Fruit fly (Drosophila melanogaster) whole organism, embryonic: Measurements from ENCODE around the gene Cad99C.

Source experiments
- B-H2 ChIP-seq: fragments of 200-800 bp; sonication (Bioruptor generic); optimal IDR thresholded peaks from 2 replicates; lab custom pipeline; 2018; ENCODE audit warnings: missing biosample characterization, mild to moderate bottlenecking, missing genetic modification characterization
- Bdp1 ChIP-seq: fragments of 200-800 bp; sonication (Bioruptor generic); optimal IDR thresholded peaks from 3 replicates; lab custom pipeline; 2016; ENCODE audit warnings: missing biosample characterization, missing genetic modification characterization
- Bgb ChIP-seq: fragments of 200-800 bp; sonication (Bioruptor generic); IDR thresholded peaks from 2 replicates; pipeline ENCODE4 v1.3.6; 2022; ENCODE audit warnings: missing biosample characterization, missing genetic modification characterization; ENCODE audit not compliant: partially characterized antibody
- CG10543 ChIP-seq: fragments of 200-800 bp; sonication (Bioruptor generic); optimal IDR thresholded peaks from 3 replicates; lab custom pipeline; 2017; ENCODE audit warnings: missing biosample characterization, mild to moderate bottlenecking, missing genetic modification characterization, moderate library complexity
- CG10959 ChIP-seq: fragments of 200-800 bp; sonication (Bioruptor generic); IDR thresholded peaks from 2 replicates; pipeline ENCODE4 v1.3.6; 2022; ENCODE audit warnings: missing biosample characterization, missing genetic modification characterization
- CG11504 ChIP-seq: fragments of 200-800 bp; sonication (Bioruptor generic); optimal IDR thresholded peaks from 3 replicates; lab custom pipeline; 2019; ENCODE audit warnings: missing biosample characterization, mild to moderate bottlenecking, missing genetic modification characterization, moderate library complexity
- CG13287 ChIP-seq: fragments of 200-800 bp; sonication (Bioruptor generic); IDR thresholded peaks from 2 replicates; pipeline ENCODE4 v1.3.6; 2022; ENCODE audit warnings: missing biosample characterization, missing genetic modification characterization; ENCODE audit not compliant: partially characterized antibody
- CG13775 ChIP-seq: fragments of 200-800 bp; sonication (Bioruptor generic); optimal IDR thresholded peaks from 3 replicates; lab custom pipeline; 2017; ENCODE audit warnings: missing biosample characterization, mild to moderate bottlenecking, missing genetic modification characterization
- CG14050 ChIP-seq: fragments of 200-800 bp; sonication (Bioruptor generic); IDR thresholded peaks from 3 replicates; pipeline ENCODE4 v1.3.6; 2022; ENCODE audit warnings: missing biosample characterization, missing genetic modification characterization
- CG1647 ChIP-seq: fragments of 200-800 bp; sonication (Bioruptor generic); optimal IDR thresholded peaks from 3 replicates; lab custom pipeline; 2016; ENCODE audit warnings: missing biosample characterization, missing genetic modification characterization
- CG17829 ChIP-seq: fragments of 200-800 bp; optimal IDR thresholded peaks from 2 replicates; lab custom pipeline; 2019; ENCODE audit warnings: missing biosample characterization, mild to moderate bottlenecking, missing genetic modification characterization, moderate library complexity
- CG2120 ChIP-seq: fragments of 200-800 bp; sonication (Bioruptor generic); optimal IDR thresholded peaks from 3 replicates; lab custom pipeline; 2016; ENCODE audit warnings: missing biosample characterization, missing genetic modification characterization
- CG3726 ChIP-seq: fragments of 200-800 bp; sonication (Bioruptor generic); IDR thresholded peaks from 3 replicates; pipeline ENCODE4, ENCODE4 v1.3.6; 2022; ENCODE audit warnings: missing biosample characterization, missing genetic modification characterization
- CG3847 ChIP-seq: fragments of 200-800 bp; sonication (Bioruptor generic); IDR thresholded peaks from 2 replicates; pipeline ENCODE4 v1.3.6; 2022; ENCODE audit warnings: missing biosample characterization, missing genetic modification characterization
- CG4404 ChIP-seq: fragments of 200-800 bp; sonication (Bioruptor generic); IDR thresholded peaks from 2 replicates; pipeline ENCODE4 v1.3.6; 2022; ENCODE audit warnings: missing biosample characterization, missing genetic modification characterization
- CG6654 ChIP-seq: fragments of 200-800 bp; sonication (Bioruptor generic); optimal IDR thresholded peaks from 2 replicates; lab custom pipeline; 2017; ENCODE audit warnings: missing biosample characterization, mild to moderate bottlenecking, missing genetic modification characterization
- CG7745 ChIP-seq: fragments of 200-800 bp; sonication (Bioruptor generic); optimal IDR thresholded peaks from 2 replicates; lab custom pipeline; 2018; ENCODE audit warnings: missing biosample characterization, mild to moderate bottlenecking, missing genetic modification characterization, moderate library complexity
- CG8290 ChIP-seq, 3 experiments: fragments of 200-800 bp; sonication (Bioruptor generic); optimal IDR thresholded peaks; 2 replicates each; lab custom pipeline; 2016 to 2019; ENCODE audit warnings: missing biosample characterization in 3 of 3, missing genetic modification characterization in 3 of 3, mild to moderate bottlenecking in 2 of 3, moderate library complexity in 1 of 3
- CG9609 ChIP-seq: fragments of 200-800 bp; sonication (Bioruptor generic); optimal IDR thresholded peaks from 3 replicates; lab custom pipeline; 2016; ENCODE audit warnings: missing biosample characterization, missing genetic modification characterization
- CG9817 ChIP-seq: fragments of 200-800 bp; sonication (Bioruptor generic); optimal IDR thresholded peaks from 2 replicates; lab custom pipeline; 2018; ENCODE audit warnings: missing biosample characterization, mild to moderate bottlenecking, missing genetic modification characterization, moderate library complexity
- CHES-1-like ChIP-seq: fragments of 200-800 bp; sonication (Bioruptor generic); optimal IDR thresholded peaks from 2 replicates; lab custom pipeline; 2016; ENCODE audit warnings: missing biosample characterization, missing genetic modification characterization
- Deaf1 ChIP-seq: fragments of 200-800 bp; optimal IDR thresholded peaks from 3 replicates; lab custom pipeline; 2019; ENCODE audit warnings: missing biosample characterization, mild to moderate bottlenecking, missing genetic modification characterization, moderate library complexity
- Doc3 ChIP-seq: fragments of 200-800 bp; sonication (Bioruptor generic); IDR thresholded peaks from 3 replicates; pipeline ENCODE4 v1.3.6; 2022; ENCODE audit warnings: missing biosample characterization, missing genetic modification characterization; ENCODE audit not compliant: partially characterized antibody
- Fer2 ChIP-seq: fragments of 200-800 bp; sonication (Bioruptor generic); optimal IDR thresholded peaks from 2 replicates; lab custom pipeline; 2018; ENCODE audit warnings: missing biosample characterization, mild to moderate bottlenecking, missing genetic modification characterization, moderate library complexity
- HLH54F ChIP-seq: fragments of 200-800 bp; sonication (Bioruptor generic); optimal IDR thresholded peaks from 3 replicates; lab custom pipeline; 2016; ENCODE audit warnings: missing biosample characterization, missing genetic modification characterization
- Hand ChIP-seq: fragments of 200-800 bp; sonication (Bioruptor generic); optimal IDR thresholded peaks from 2 replicates; lab custom pipeline; 2017; ENCODE audit warnings: mild to moderate bottlenecking, missing biosample characterization, missing genetic modification reagents, missing genetic modification characterization
- MESR4 ChIP-seq: fragments of 200-800 bp; sonication (Bioruptor generic); optimal IDR thresholded peaks from 2 replicates; lab custom pipeline; 2018; ENCODE audit warnings: missing biosample characterization, mild to moderate bottlenecking, missing genetic modification characterization, moderate library complexity
- Sry-δ ChIP-seq: fragments of 200-800 bp; sonication (Bioruptor generic); optimal IDR thresholded peaks from 2 replicates; lab custom pipeline; 2016; ENCODE audit warnings: missing biosample characterization, missing genetic modification characterization
- Ssrp ChIP-seq: fragments of 200-800 bp; sonication (Bioruptor generic); optimal IDR thresholded peaks from 2 replicates; lab custom pipeline; 2018; ENCODE audit warnings: missing biosample characterization, mild to moderate bottlenecking, missing genetic modification characterization, moderate library complexity
- al ChIP-seq: fragments of 200-800 bp; sonication (Bioruptor generic); IDR thresholded peaks from 2 replicates; pipeline ENCODE4 v1.3.6; 2022; ENCODE audit warnings: missing biosample characterization, missing genetic modification characterization
- bbx ChIP-seq: fragments of 200-800 bp; sonication (Bioruptor generic); IDR thresholded peaks from 2 replicates; pipeline ENCODE4 v1.3.6; 2022; ENCODE audit warnings: missing biosample characterization, missing genetic modification characterization; ENCODE audit not compliant: partially characterized antibody
- bigmax ChIP-seq: fragments of 200-800 bp; sonication (Bioruptor generic); optimal IDR thresholded peaks from 2 replicates; lab custom pipeline; 2018; ENCODE audit warnings: missing biosample characterization, mild to moderate bottlenecking, missing genetic modification characterization
- caup ChIP-seq: fragments of 200-800 bp; sonication (Bioruptor generic); optimal IDR thresholded peaks from 3 replicates; lab custom pipeline; 2017; ENCODE audit warnings: missing biosample characterization, mild to moderate bottlenecking, missing genetic modification characterization, moderate library complexity; ENCODE audit not compliant: severe bottlenecking
- dimm ChIP-seq: fragments of 200-800 bp; sonication (Bioruptor generic); IDR thresholded peaks from 2 replicates; pipeline ENCODE4 v1.3.6; 2022; ENCODE audit warnings: missing biosample characterization, missing genetic modification characterization
- dpn ChIP-seq, 2 experiments: fragments of 200-800 bp; sonication (Bioruptor generic); optimal IDR thresholded peaks; 3 replicates each; lab custom pipeline; 2016; ENCODE audit warnings: missing biosample characterization in 2 of 2, missing genetic modification characterization in 2 of 2
- exex ChIP-seq: fragments of 200-800 bp; sonication (Bioruptor generic); optimal IDR thresholded peaks from 4 replicates; lab custom pipeline; 2018; ENCODE audit warnings: missing biosample characterization, mild to moderate bottlenecking, missing genetic modification characterization, moderate library complexity
- gsb ChIP-seq: fragments of 200-800 bp; sonication (Bioruptor generic); IDR thresholded peaks from 2 replicates; pipeline ENCODE4 v1.3.6; 2022; ENCODE audit warnings: missing biosample characterization, missing genetic modification characterization
- kah ChIP-seq: fragments of 200-800 bp; sonication (Bioruptor generic); optimal IDR thresholded peaks from 2 replicates; lab custom pipeline; 2018; ENCODE audit warnings: missing biosample characterization, mild to moderate bottlenecking, missing genetic modification characterization
- klu ChIP-seq: fragments of 200-800 bp; sonication (Bioruptor generic); IDR thresholded peaks from 2 replicates; pipeline ENCODE4 v1.3.6; 2022; ENCODE audit warnings: missing biosample characterization, missing genetic modification characterization
- mld ChIP-seq: fragments of 200-800 bp; sonication (Bioruptor generic); IDR thresholded peaks from 3 replicates; pipeline ENCODE4 v1.3.6; 2022; ENCODE audit warnings: missing biosample characterization, missing genetic modification characterization; ENCODE audit not compliant: partially characterized antibody
- nerfin-1 ChIP-seq: fragments of 200-800 bp; sonication (Bioruptor generic); optimal IDR thresholded peaks from 3 replicates; lab custom pipeline; 2019; ENCODE audit warnings: missing biosample characterization, mild to moderate bottlenecking, missing genetic modification characterization, moderate library complexity
- pfk ChIP-seq: fragments of 200-800 bp; sonication (Bioruptor generic); optimal IDR thresholded peaks from 2 replicates; lab custom pipeline; 2018; ENCODE audit warnings: missing biosample characterization, mild to moderate bottlenecking, missing genetic modification characterization, moderate library complexity
- pum ChIP-seq: fragments of 200-800 bp; sonication (Bioruptor generic); optimal IDR thresholded peaks from 2 replicates; lab custom pipeline; 2016; ENCODE audit warnings: missing biosample characterization, missing genetic modification characterization
- scrt ChIP-seq: fragments of 200-800 bp; sonication (Bioruptor generic); optimal IDR thresholded peaks from 2 replicates; lab custom pipeline; 2018; ENCODE audit warnings: missing biosample characterization, mild to moderate bottlenecking, missing genetic modification characterization, moderate library complexity
- sens-2 ChIP-seq: fragments of 200-800 bp; sonication (Bioruptor generic); IDR thresholded peaks from 2 replicates; pipeline ENCODE4 v1.3.6; 2022; ENCODE audit warnings: missing biosample characterization, missing genetic modification characterization
- sqz ChIP-seq: fragments of 200-800 bp; sonication (Bioruptor generic); optimal IDR thresholded peaks from 3 replicates; lab custom pipeline; 2018; ENCODE audit warnings: missing biosample characterization, mild to moderate bottlenecking, missing genetic modification characterization
- tll ChIP-seq, 2 experiments: fragments of 200-800 bp in 1 of 2; fragments of >200 bp in 1 of 2; sonication (Bioruptor generic) in 1 of 2; optimal IDR thresholded peaks; 2 replicates each; lab custom pipeline; 2017 to 2019; ENCODE audit warnings: missing biosample characterization in 2 of 2, missing genetic modification characterization in 2 of 2, mild to moderate bottlenecking in 1 of 2, moderate library complexity in 1 of 2
- twi ChIP-seq: fragments of 200-800 bp; optimal IDR thresholded peaks from 2 replicates; lab custom pipeline; 2019; ENCODE audit warnings: missing biosample characterization, mild to moderate bottlenecking, missing genetic modification characterization, moderate library complexity
- zfh1 ChIP-seq: fragments of 200-800 bp; sonication (Bioruptor generic); IDR thresholded peaks from 3 replicates; pipeline ENCODE4 v1.3.6; 2022; ENCODE audit warnings: missing biosample characterization, missing genetic modification characterization

Cad99C gene

dm6 chr3R:29903775-29904356 lies 62.4 kb downstream of the Cad99C start, which contains the start of gene CG15517 (continued):
- TF ChIP-seq CG11504 (tag; lab: Kevin White, UChicago) (peak; percentile 70), CG13287 (peak; percentile 8; the same call in 1 of the 2 replicates), CG13775 (GFP tag; lab: Kevin White, UChicago) (no peak), exex (tag; lab: Kevin White, UChicago) (no peak), Hand (GFP tag; lab: Kevin White, UChicago) (no peak), B-H2 (GFP tag; lab: Kevin White, UChicago) (no peak), dimm (GFP tag; lab: Robert Waterston, UW) (no peak), CG2120 (GFP tag; lab: Kevin White, UChicago) (peak; percentile 12), CG9817 (tag; lab: Kevin White, UChicago) (peak; percentile 32), klu (GFP tag; lab: Robert Waterston, UW) (no peak), HLH54F (no peak), CG4404 (GFP tag; lab: Robert Waterston, UW) (no peak), CG3847 (0 out of 2 replicates have a peak, but pooled peaks have one; percentile 9), bbx (GFP tag; lab: Robert Waterston, UW) (no peak), CG1647 (GFP tag; lab: Kevin White, UChicago) (no peak), CHES-1-like (GFP tag; lab: Kevin White, UChicago) (no peak), Ssrp (tag; lab: Kevin White, UChicago) (peak; percentile 27), CG10543 (GFP tag; lab: Kevin White, UChicago) (no peak), Bgb (GFP tag; lab: Robert Waterston, UW) (peak; percentile 73), Sry-δ (no peak), twi (tag; lab: Kevin White, UChicago) (no peak), nerfin-1 (tag; lab: Kevin White, UChicago) (no peak), scrt (GFP tag; lab: Kevin White, UChicago) (no peak), bigmax (no peak), pfk (no peak), CG3726 (GFP tag; lab: Robert Waterston, UW) (no peak), sens-2 (no peak), Deaf1 (tag; lab: Kevin White, UChicago) (no peak), kah (GFP tag; lab: Kevin White, UChicago) (no peak), CG6654 (GFP tag; lab: Kevin White, UChicago) (no peak), gsb (GFP tag; lab: Robert Waterston, UW) (no peak), CG10959 (GFP tag; lab: Robert Waterston, UW) (no peak), Doc3 (GFP tag; lab: Robert Waterston, UW) (no peak), mld (GFP tag; lab: Robert Waterston, UW) (no peak), sqz (GFP tag; lab: Kevin White, UChicago) (no peak), CG8290 (GFP tag; optimal IDR thresholded peaks at IDR 0.05; lab: Kevin White, UChicago) (no peak), CG8290 (tag; optimal IDR thresholded peaks at IDR 0.05; lab: Kevin White, UChicago) (no peak), CG7745 (tag; lab: Kevin White, UChicago) (no peak), Fer2 (tag; lab: Kevin White, UChicago) (no peak), CG14050 (no peak), dpn (GFP tag; optimal IDR thresholded peaks at IDR 0.05; lab: Kevin White, UChicago) (no peak), pum (GFP tag; lab: Kevin White, UChicago) (no peak), zfh1 (GFP tag; lab: Robert Waterston, UW) (no peak), CG17829 (peak; percentile 30), MESR4 (GFP tag; lab: Kevin White, UChicago) (no peak), Bdp1 (no peak), tll (GFP tag; optimal IDR thresholded peaks at IDR 0.05; lab: Kevin White, UChicago) (no peak), caup (no peak), al (GFP tag; lab: Robert Waterston, UW) (no peak), CG9609 (GFP tag; lab: Kevin White, UChicago) (no peak)
